Worm (Caenorhabditis elegans): ENCODE results near the gene C45B11.9.

The C45B11.9 gene

ce11 chrV:11076403-11076802, 36.3 kb downstream of the C45B11.9 start (continued):
- TF ChIP-seq hsf-1 (GFP tag; IDR thresholded peaks at IDR 0.05) (peak; percentile 86), snpc-1.3 (tag; optimal IDR thresholded peaks at IDR 0.05; ENCODE audit: insufficient read depth) (peak; percentile 38), hmg-20 (GFP tag; IDR thresholded peaks at IDR 0.05) (peak; percentile 60; the same call in 1 of the 2 replicates), F23B12.7 (tag; optimal IDR thresholded peaks at IDR 0.05; ENCODE audit: insufficient read depth) (peak; percentile 39), tbp1 (GFP tag; optimal IDR thresholded peaks at IDR 0.05) (peak; percentile 66), repo-1 (tag; optimal IDR thresholded peaks at IDR 0.05) (peak; percentile 64), B0261.1 (tag; optimal IDR thresholded peaks at IDR 0.05) (no peak), cebp-2 (GFP tag; IDR thresholded peaks at IDR 0.05) (peak; percentile 92), Y56A3A.18 (GFP tag; IDR thresholded peaks at IDR 0.05) (peak; percentile 88), rpc-1 (optimal IDR thresholded peaks at IDR 0.05) (no peak), rpc-1 (tag; optimal IDR thresholded peaks at IDR 0.05) (no peak), F52B5.7 (tag; optimal IDR thresholded peaks at IDR 0.05) (peak; percentile 88), nhr-90 (tag; optimal IDR thresholded peaks at IDR 0.05) (peak; percentile 15), hrde-1 (tag; optimal IDR thresholded peaks at IDR 0.05; ENCODE audit: borderline replicate concordance) (peak; percentile 85), Y53G8AR.9 (GFP tag; conservative IDR thresholded peaks at IDR 0.05) (peak; percentile 95), ceh-58 (GFP tag; IDR thresholded peaks at IDR 0.05) (0 out of 2 replicates have a peak, but pooled peaks have one; percentile 70), nhr-27 (tag; optimal IDR thresholded peaks at IDR 0.05) (no peak), chd-7 (tag; optimal IDR thresholded peaks at IDR 0.05) (peak; percentile 66), nhr-179 (tag; optimal IDR thresholded peaks at IDR 0.05) (peak; percentile 2), ama-1 (optimal IDR thresholded peaks at IDR 0.05) (peak; percentile 73), ama-1 (GFP tag; optimal IDR thresholded peaks at IDR 0.05) (no peak), madf-10 (tag; optimal IDR thresholded peaks at IDR 0.05) (peak; percentile 31), nhr-80 (tag; optimal IDR thresholded peaks at IDR 0.05) (peak; percentile 20), dpl-1 (GFP tag; optimal IDR thresholded peaks at IDR 0.05) (no peak), unc-62 (GFP tag; optimal IDR thresholded peaks at IDR 0.05) (no peak), madf-8 (GFP tag; conservative IDR thresholded peaks at IDR 0.05) (peak; percentile 9; the same call in 1 of the 2 replicates), Y95B8A.8 (GFP tag; IDR thresholded peaks at IDR 0.05) (peak; percentile 64), mes-4 (tag; optimal IDR thresholded peaks at IDR 0.05) (no peak), cebp-1 (GFP tag; IDR thresholded peaks at IDR 0.05) (no peak), cebp-1 (tag; optimal IDR thresholded peaks at IDR 0.05) (peak; percentile 40), lin-35 (GFP tag; optimal IDR thresholded peaks at IDR 0.05) (peak in 1 of 3 experiments; percentile 81), snpc-1.1 (tag; optimal IDR thresholded peaks at IDR 0.05; ENCODE audit: insufficient read depth) (no peak), unc-130 (GFP tag; optimal IDR thresholded peaks at IDR 0.05) (peak; percentile 64), rcor-1 (GFP tag; IDR thresholded peaks at IDR 0.05) (peak; percentile 75; the same call in 1 of the 2 replicates), atf-7 (tag; optimal IDR thresholded peaks at IDR 0.05) (peak; percentile 70), egrh-3 (GFP tag; IDR thresholded peaks at IDR 0.05) (no peak), attf-6 (GFP tag; IDR thresholded peaks at IDR 0.05) (peak; percentile 87), Y79H2A.3 (GFP tag; conservative IDR thresholded peaks at IDR 0.05) (0 out of 2 replicates have a peak, but pooled peaks have one; percentile 62)

DNA sequence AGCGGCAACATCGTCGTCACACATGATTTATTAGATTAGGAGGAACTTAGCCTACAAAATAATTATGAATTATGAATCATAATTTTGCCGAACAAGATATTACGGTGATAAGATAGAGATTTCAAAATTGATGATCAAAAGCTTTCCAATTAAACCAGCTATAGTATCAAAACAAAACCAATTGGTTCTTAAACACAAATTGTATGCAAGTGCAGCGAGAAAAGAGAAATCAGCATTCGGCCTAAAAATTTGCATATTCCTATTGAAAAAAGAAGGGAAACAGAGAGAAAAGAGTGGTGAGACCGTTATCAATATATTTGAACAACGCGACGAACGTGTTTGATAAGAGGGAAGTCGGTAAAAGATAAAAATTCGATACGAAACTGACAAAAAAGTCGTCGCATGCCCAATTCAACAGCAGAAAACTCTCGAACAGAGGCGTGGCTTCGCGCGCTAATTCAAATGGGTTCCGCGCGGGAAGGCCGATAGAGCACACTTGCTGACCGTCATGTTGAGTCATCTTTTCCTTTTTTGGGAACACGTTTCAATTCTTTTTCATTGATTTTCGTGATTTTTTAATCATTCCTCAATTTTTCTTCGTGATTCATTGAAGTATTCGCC, 38.1 kb downstream of the C45B11.9 start, which contains the start of gene act-2:
Gene act-2, minus strand, starts transcription at position 51 of the 621 bp plus-strand sequence.
- TF ChIP-seq hlh-26 (GFP tag; conservative IDR thresholded peaks at IDR 0.05): no peak
- TF ChIP-seq ekl-4 (GFP tag; IDR thresholded peaks at IDR 0.05): peak; percentile 73
- peak; percentile 87 for TF ChIP-seq madf-3 (GFP tag; IDR thresholded peaks at IDR 0.05)
- 0 out of 2 replicates have a peak, but pooled peaks have one; percentile 46 for TF ChIP-seq aptf-2 (GFP tag; conservative IDR thresholded peaks at IDR 0.05)
- peak; percentile 96 for TF ChIP-seq efl-1 (GFP tag; optimal IDR thresholded peaks at IDR 0.05)
- no peak for TF ChIP-seq madf-10 (tag; optimal IDR thresholded peaks at IDR 0.05)
- TF ChIP-seq hsf-1 (GFP tag; IDR thresholded peaks at IDR 0.05): peak; percentile 99
- TF ChIP-seq F33H1.4 (GFP tag; IDR thresholded peaks at IDR 0.05): peak; percentile 69
- TF ChIP-seq B0019.2 (GFP tag; conservative IDR thresholded peaks at IDR 0.05): peak; percentile 75; the same call in 1 of the 2 replicates
- no peak for TF ChIP-seq ceh-40 (GFP tag; IDR thresholded peaks at IDR 0.05)
- TF ChIP-seq lin-35 (GFP tag; optimal IDR thresholded peaks at IDR 0.05): peak; percentile 54 to 72 (median 65)
- peak; percentile 67 for TF ChIP-seq ceh-27 (GFP tag; optimal IDR thresholded peaks at IDR 0.05)
- peak; percentile 77 for TF ChIP-seq Y53G8AR.9 (GFP tag; conservative IDR thresholded peaks at IDR 0.05)
- peak; percentile 93 for TF ChIP-seq dpl-1 (GFP tag; optimal IDR thresholded peaks at IDR 0.05)
- no peak for TF ChIP-seq pha-4 (tag; optimal IDR thresholded peaks at IDR 0.05)
- peak; percentile 93 for TF ChIP-seq dox-1 (GFP tag; IDR thresholded peaks at IDR 0.05)
- TF ChIP-seq rcor-1 (GFP tag; IDR thresholded peaks at IDR 0.05): peak; percentile 70
